Fruit fly (Drosophila melanogaster) whole organism, embryonic: ENCODE measurements around the gene CG11726.
A peak's percentile ranks its signal among the peaks of the same experiment; 100 is the strongest.

Source experiments
- CG10147 ChIP-seq: fragments of 200-800 bp; sonication (Bioruptor generic); optimal IDR thresholded peaks from 2 replicates; lab custom pipeline; 2019; ENCODE audit warnings: missing biosample characterization, mild to moderate bottlenecking, missing genetic modification characterization, moderate library complexity
- CG10267 ChIP-seq: fragments of 200-800 bp; sonication (Bioruptor generic); optimal IDR thresholded peaks from 2 replicates; lab custom pipeline; 2018; ENCODE audit warnings: missing biosample characterization, mild to moderate bottlenecking, missing genetic modification characterization, moderate library complexity
- CG12219 ChIP-seq: fragments of 200-800 bp; sonication (Bioruptor generic); optimal IDR thresholded peaks from 3 replicates; lab custom pipeline; 2018; ENCODE audit warnings: missing biosample characterization, mild to moderate bottlenecking, missing genetic modification characterization
- CG1233 ChIP-seq: fragments of 200-800 bp; sonication (Bioruptor generic); optimal IDR thresholded peaks from 4 replicates; lab custom pipeline; 2018; ENCODE audit warnings: missing biosample characterization, mild to moderate bottlenecking, missing genetic modification characterization
- CG15601 ChIP-seq: fragments of 200-800 bp; sonication (Bioruptor generic); optimal IDR thresholded peaks from 3 replicates; lab custom pipeline; 2019; ENCODE audit warnings: missing biosample characterization, mild to moderate bottlenecking, missing genetic modification characterization, moderate library complexity
- CG16863 ChIP-seq: fragments of 200-800 bp; sonication (Bioruptor generic); optimal IDR thresholded peaks from 3 replicates; lab custom pipeline; 2016; ENCODE audit warnings: missing biosample characterization, missing genetic modification characterization
- CG17186 ChIP-seq: fragments of 200-800 bp; sonication (Bioruptor generic); optimal IDR thresholded peaks from 3 replicates; lab custom pipeline; 2017; ENCODE audit warnings: missing biosample characterization, missing genetic modification reagents, missing genetic modification characterization
- CG17829 ChIP-seq: fragments of 200-800 bp; optimal IDR thresholded peaks from 2 replicates; lab custom pipeline; 2019; ENCODE audit warnings: missing biosample characterization, mild to moderate bottlenecking, missing genetic modification characterization, moderate library complexity
- CG2889 ChIP-seq: fragments of 200-800 bp; sonication (Bioruptor generic); IDR thresholded peaks from 3 replicates; pipeline ENCODE4 v1.3.6; 2022; ENCODE audit warnings: missing biosample characterization, missing genetic modification characterization
- CG3847 ChIP-seq: fragments of 200-800 bp; sonication (Bioruptor generic); IDR thresholded peaks from 2 replicates; pipeline ENCODE4 v1.3.6; 2022; ENCODE audit warnings: missing biosample characterization, missing genetic modification characterization
- CG6765 ChIP-seq: fragments of 200-800 bp; sonication (Bioruptor generic); optimal IDR thresholded peaks from 3 replicates; lab custom pipeline; 2017; ENCODE audit warnings: missing biosample characterization, mild to moderate bottlenecking, missing genetic modification characterization
- CG7987 ChIP-seq: fragments of 200-800 bp; sonication (Bioruptor generic); optimal IDR thresholded peaks from 2 replicates; lab custom pipeline; 2018; ENCODE audit warnings: missing biosample characterization, mild to moderate bottlenecking, missing genetic modification characterization, moderate library complexity
- CG8478 ChIP-seq: fragments of >200 bp; optimal IDR thresholded peaks from 2 replicates; lab custom pipeline; 2018
- CG9932 ChIP-seq: fragments of 200-800 bp; sonication (Bioruptor generic); IDR thresholded peaks from 2 replicates; pipeline ENCODE4 v1.3.6; 2022; ENCODE audit warnings: missing biosample characterization, missing genetic modification characterization
- D ChIP-seq, 2 experiments: fragments of 200-800 bp in 1 of 2; fragments of >200 bp in 1 of 2; sonication (Bioruptor generic) in 1 of 2; optimal IDR thresholded peaks; 2 replicates in 1 of 2; 3 replicates in 1 of 2; lab custom pipeline; 2017; ENCODE audit warnings: mild to moderate bottlenecking in 1 of 2, missing biosample characterization in 1 of 2, missing genetic modification characterization in 1 of 2, missing genetic modification reagents in 1 of 2
- Dll ChIP-seq: fragments of 200-800 bp; sonication (Bioruptor generic); IDR thresholded peaks from 4 replicates; pipeline ENCODE4 v1.3.6; 2022; ENCODE audit warnings: missing biosample characterization, missing genetic modification characterization; ENCODE audit not compliant: partially characterized antibody
- Dref ChIP-seq: fragments of 200-800 bp; sonication (Bioruptor generic); IDR thresholded peaks from 2 replicates; pipeline ENCODE4 v1.3.6; 2022; ENCODE audit warnings: missing biosample characterization, missing genetic modification characterization
- HLH3B ChIP-seq: fragments of 200-800 bp; sonication (Bioruptor generic); IDR thresholded peaks from 2 replicates; pipeline ENCODE4 v1.3.6; 2022; ENCODE audit warnings: missing biosample characterization, missing genetic modification characterization
- Hand ChIP-seq: fragments of 200-800 bp; sonication (Bioruptor generic); optimal IDR thresholded peaks from 2 replicates; lab custom pipeline; 2017; ENCODE audit warnings: mild to moderate bottlenecking, missing biosample characterization, missing genetic modification reagents, missing genetic modification characterization
- Hr39 ChIP-seq: fragments of >200 bp; optimal IDR thresholded peaks from 2 replicates; lab custom pipeline; 2017
- Jarid2 ChIP-seq: fragments of 200-800 bp; sonication (Bioruptor generic); optimal IDR thresholded peaks from 3 replicates; lab custom pipeline; 2017; ENCODE audit warnings: mild to moderate bottlenecking, missing biosample characterization, missing genetic modification reagents, missing genetic modification characterization
- Mad ChIP-seq: fragments of 200-800 bp; sonication (Bioruptor generic); optimal IDR thresholded peaks from 2 replicates; lab custom pipeline; 2016; ENCODE audit warnings: missing biosample characterization, missing genetic modification characterization
- Max ChIP-seq: fragments of 200-800 bp; sonication (Bioruptor generic); optimal IDR thresholded peaks from 2 replicates; lab custom pipeline; 2016; ENCODE audit warnings: missing biosample characterization, mild to moderate bottlenecking, missing genetic modification characterization
- Myb ChIP-seq: fragments of 200-800 bp; sonication (Bioruptor generic); optimal IDR thresholded peaks from 2 replicates; lab custom pipeline; 2016; ENCODE audit warnings: missing biosample characterization, missing genetic modification characterization
- NC2α ChIP-seq: fragments of 200-800 bp; sonication (Bioruptor generic); optimal IDR thresholded peaks from 2 replicates; lab custom pipeline; 2016; ENCODE audit warnings: missing biosample characterization, missing genetic modification characterization
- Nf-YA ChIP-seq: fragments of 200-800 bp; sonication (Bioruptor generic); IDR thresholded peaks from 2 replicates; pipeline ENCODE4 v1.3.6; 2022; ENCODE audit warnings: missing biosample characterization, missing genetic modification characterization
- Nf-YC ChIP-seq: fragments of 200-800 bp; optimal IDR thresholded peaks from 3 replicates; lab custom pipeline; 2019; ENCODE audit warnings: missing biosample characterization, mild to moderate bottlenecking, missing genetic modification characterization, moderate library complexity
- Ravus ChIP-seq: fragments of 200-800 bp; sonication (Bioruptor generic); IDR thresholded peaks from 2 replicates; pipeline ENCODE4 v1.3.6; 2022; ENCODE audit warnings: missing biosample characterization, missing genetic modification characterization
- Scr ChIP-seq: fragments of 200-800 bp; sonication (Bioruptor generic); IDR thresholded peaks from 2 replicates; pipeline ENCODE4 v1.3.6; 2022; ENCODE audit warnings: missing biosample characterization, missing genetic modification characterization; ENCODE audit not compliant: partially characterized antibody
- Sox100B ChIP-seq: fragments of 200-800 bp; sonication (Bioruptor generic); optimal IDR thresholded peaks from 3 replicates; lab custom pipeline; 2018; ENCODE audit warnings: missing biosample characterization, mild to moderate bottlenecking, missing genetic modification characterization
- Tbp ChIP-seq: fragments of >200 bp; optimal IDR thresholded peaks from 2 replicates; lab custom pipeline; 2018; ENCODE audit warnings: missing biosample characterization, missing genetic modification characterization
- YL-1 ChIP-seq: fragments of 200-800 bp; sonication (Bioruptor generic); optimal IDR thresholded peaks from 3 replicates; lab custom pipeline; 2017; ENCODE audit warnings: missing biosample characterization, mild to moderate bottlenecking, missing genetic modification characterization
- ato ChIP-seq: fragments of 200-800 bp; sonication (Bioruptor generic); IDR thresholded peaks from 2 replicates; pipeline ENCODE4 v1.3.6; 2022; ENCODE audit warnings: missing biosample characterization, missing genetic modification characterization; ENCODE audit not compliant: partially characterized antibody
- az2 ChIP-seq: fragments of 200-800 bp; sonication (Bioruptor generic); optimal IDR thresholded peaks from 3 replicates; lab custom pipeline; 2016; ENCODE audit warnings: missing biosample characterization, missing genetic modification characterization
- cg ChIP-seq: fragments of 200-800 bp; sonication (Bioruptor generic); optimal IDR thresholded peaks from 3 replicates; lab custom pipeline; 2019; ENCODE audit warnings: missing biosample characterization, mild to moderate bottlenecking, missing genetic modification characterization, moderate library complexity
- chif ChIP-seq, 2 experiments: fragments of 200-800 bp; sonication (Bioruptor generic); optimal IDR thresholded peaks; 3 replicates each; lab custom pipeline; 2016; ENCODE audit warnings: missing biosample characterization in 2 of 2, missing genetic modification characterization in 2 of 2
- cwo ChIP-seq: fragments of 200-800 bp; sonication (Bioruptor generic); optimal IDR thresholded peaks from 3 replicates; lab custom pipeline; 2017; ENCODE audit warnings: missing biosample characterization, missing genetic modification characterization, mild to moderate bottlenecking, moderate library complexity, missing genetic modification reagents
- dati ChIP-seq: fragments of 200-800 bp; sonication (Bioruptor generic); IDR thresholded peaks from 2 replicates; pipeline ENCODE4 v1.3.6; 2022; ENCODE audit warnings: missing biosample characterization, missing genetic modification characterization
- disco-r ChIP-seq: fragments of 200-800 bp; sonication (Bioruptor generic); optimal IDR thresholded peaks from 2 replicates; lab custom pipeline; 2016; ENCODE audit warnings: missing biosample characterization, missing genetic modification characterization
- dmrt11E ChIP-seq: fragments of 200-800 bp; sonication (Bioruptor generic); optimal IDR thresholded peaks from 3 replicates; lab custom pipeline; 2018; ENCODE audit warnings: missing biosample characterization, mild to moderate bottlenecking, missing genetic modification characterization, moderate library complexity
- en ChIP-seq: fragments of 200-800 bp; sonication (Bioruptor generic); optimal IDR thresholded peaks from 2 replicates; lab custom pipeline; 2016; ENCODE audit warnings: missing biosample characterization, missing genetic modification characterization
- fd102C ChIP-seq: fragments of 200-800 bp; sonication (Bioruptor generic); optimal IDR thresholded peaks from 2 replicates; lab custom pipeline; 2018; ENCODE audit warnings: missing biosample characterization, mild to moderate bottlenecking, missing genetic modification characterization, moderate library complexity
- jigr1 ChIP-seq: fragments of 200-800 bp; sonication (Bioruptor generic); IDR thresholded peaks from 3 replicates; pipeline ENCODE4 v1.3.6; 2022; ENCODE audit warnings: missing biosample characterization, missing genetic modification characterization
- luna ChIP-seq: fragments of 200-800 bp; sonication (Bioruptor generic); optimal IDR thresholded peaks from 2 replicates; lab custom pipeline; 2016; ENCODE audit warnings: missing biosample characterization, missing genetic modification characterization
- oc ChIP-seq: fragments of 200-800 bp; sonication (Bioruptor generic); optimal IDR thresholded peaks from 2 replicates; lab custom pipeline; 2018; ENCODE audit warnings: missing biosample characterization, mild to moderate bottlenecking, missing genetic modification characterization, moderate library complexity
- phol ChIP-seq: fragments of 200-800 bp; sonication (Bioruptor generic); optimal IDR thresholded peaks from 3 replicates; lab custom pipeline; 2018; ENCODE audit warnings: missing biosample characterization, mild to moderate bottlenecking, missing genetic modification characterization, moderate library complexity
- rib ChIP-seq: fragments of 200-800 bp; sonication (Bioruptor generic); IDR thresholded peaks from 2 replicates; pipeline ENCODE4 v1.3.6; 2022; ENCODE audit warnings: missing biosample characterization, missing genetic modification characterization
- ro ChIP-seq: fragments of 200-800 bp; sonication (Bioruptor generic); IDR thresholded peaks from 2 replicates; pipeline ENCODE4 v1.3.6; 2022; ENCODE audit warnings: missing biosample characterization, missing genetic modification characterization
- sd ChIP-seq: fragments of 200-800 bp; sonication (Bioruptor generic); optimal IDR thresholded peaks from 3 replicates; lab custom pipeline; 2018; ENCODE audit warnings: missing biosample characterization, mild to moderate bottlenecking, missing genetic modification characterization, moderate library complexity
- tup ChIP-seq: fragments of 200-800 bp; sonication (Bioruptor generic); optimal IDR thresholded peaks from 2 replicates; lab custom pipeline; 2016; ENCODE audit warnings: missing biosample characterization, mild to moderate bottlenecking, missing genetic modification characterization, moderate library complexity
- wor ChIP-seq: fragments of 200-800 bp; sonication (Bioruptor generic); IDR thresholded peaks from 2 replicates; pipeline ENCODE4 v1.3.6; 2022; ENCODE audit warnings: missing biosample characterization, missing genetic modification characterization

Gene CG11726

DNA sequence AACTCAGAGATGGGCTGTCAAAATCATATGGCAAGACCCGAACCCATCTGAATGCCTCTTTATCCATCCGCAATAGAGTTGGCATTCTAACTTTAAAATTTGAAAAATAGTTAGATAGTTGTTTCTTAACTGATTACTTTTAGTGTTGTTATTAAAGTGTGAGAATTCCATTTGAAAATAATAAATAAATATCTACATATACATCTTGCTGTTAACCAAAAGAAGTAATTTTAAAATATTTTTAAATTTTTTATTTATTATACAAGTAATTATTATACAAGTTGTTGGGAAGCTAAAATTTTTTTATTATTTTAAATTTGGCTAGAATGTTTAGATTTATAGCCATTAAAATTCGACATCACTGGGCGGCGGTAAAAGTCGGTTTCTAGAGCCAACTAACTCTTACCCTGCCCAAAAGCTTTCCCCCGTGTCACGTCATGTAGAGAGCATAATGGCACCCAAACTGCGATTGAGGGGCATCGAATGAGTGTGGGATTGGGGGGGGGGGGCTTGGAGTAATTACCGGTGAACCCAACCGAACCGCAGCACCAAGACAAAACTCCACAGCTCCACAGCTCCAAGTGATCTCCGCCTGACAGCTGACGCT, 49.1 kb downstream of the CG11726 start (continued):
- no peak for TF ChIP-seq jigr1
- peak; percentile 16 for TF ChIP-seq dmrt11E (tag; lab: Kevin White, UChicago)
- no peak for TF ChIP-seq Tbp (GFP tag; lab: Kevin White, UChicago)
- no peak for TF ChIP-seq sd (tag; lab: Kevin White, UChicago)
- TF ChIP-seq Sox100B, result peak; percentile 48
- TF ChIP-seq Mad (GFP tag; lab: Kevin White, UChicago), result no peak
- no peak for TF ChIP-seq Hr39
- TF ChIP-seq Scr (GFP tag; lab: Robert Waterston, UW), result no peak
- TF ChIP-seq cwo (GFP tag; lab: Kevin White, UChicago), result peak; percentile 9
- TF ChIP-seq CG10147 (GFP tag; lab: Kevin White, UChicago), result no peak
- TF ChIP-seq oc (tag; lab: Kevin White, UChicago), result no peak
- peak; percentile 18 for TF ChIP-seq phol
- TF ChIP-seq ato (GFP tag; lab: Robert Waterston, UW), result no peak
- TF ChIP-seq D (optimal IDR thresholded peaks at IDR 0.05; lab: Kevin White, UChicago), result no peak
- TF ChIP-seq D (GFP tag; optimal IDR thresholded peaks at IDR 0.05; lab: Kevin White, UChicago), result no peak
- TF ChIP-seq Nf-YA (GFP tag; lab: Robert Waterston, UW), result no peak
- peak; percentile 33 for TF ChIP-seq CG17829 (tag; lab: Kevin White, UChicago)
- no peak for TF ChIP-seq Max (GFP tag; lab: Kevin White, UChicago)
- TF ChIP-seq CG12219, result no peak
- TF ChIP-seq Hand (GFP tag; lab: Kevin White, UChicago), result no peak
- no peak for TF ChIP-seq Nf-YC (tag; lab: Kevin White, UChicago)
- no peak for TF ChIP-seq Ravus (GFP tag; lab: Robert Waterston, UW)
- no peak for TF ChIP-seq YL-1 (GFP tag; lab: Kevin White, UChicago)
- TF ChIP-seq dati (GFP tag; lab: Robert Waterston, UW), result no peak
- TF ChIP-seq HLH3B, result no peak
- no peak for TF ChIP-seq Dref (GFP tag; lab: Robert Waterston, UW)
- no peak for TF ChIP-seq cg (GFP tag; lab: Kevin White, UChicago)
- no peak for TF ChIP-seq CG2889 (GFP tag; lab: Robert Waterston, UW)
- TF ChIP-seq en (GFP tag; lab: Kevin White, UChicago), result no peak
- no peak for TF ChIP-seq chif (GFP tag; optimal IDR thresholded peaks at IDR 0.05; lab: Kevin White, UChicago)
- no peak for TF ChIP-seq ro (GFP tag; lab: Robert Waterston, UW)
- TF ChIP-seq CG15601 (tag; lab: Kevin White, UChicago), result peak; percentile 11
- no peak for TF ChIP-seq CG6765 (GFP tag; lab: Kevin White, UChicago)
- TF ChIP-seq Myb, result no peak
- TF ChIP-seq fd102C, result no peak
- TF ChIP-seq az2 (GFP tag; lab: Kevin White, UChicago), result no peak
- no peak for TF ChIP-seq NC2α (GFP tag; lab: Kevin White, UChicago)
- no peak for TF ChIP-seq CG17186 (GFP tag; lab: Kevin White, UChicago)
- no peak for TF ChIP-seq CG7987 (GFP tag; lab: Kevin White, UChicago)
- TF ChIP-seq CG1233 (GFP tag; lab: Kevin White, UChicago), result no peak
- TF ChIP-seq rib (GFP tag; lab: Robert Waterston, UW), result no peak
- TF ChIP-seq tup (GFP tag; lab: Kevin White, UChicago), result no peak
- TF ChIP-seq Dll (GFP tag; lab: Robert Waterston, UW), result no peak
- TF ChIP-seq wor (GFP tag; lab: Robert Waterston, UW), result no peak
- TF ChIP-seq luna (GFP tag; lab: Kevin White, UChicago), result no peak
- no peak for TF ChIP-seq disco-r (GFP tag; lab: Kevin White, UChicago)
- no peak for TF ChIP-seq CG16863
- no peak for TF ChIP-seq CG8478 (lab: Kevin White, UChicago)
- peak; percentile 12 for TF ChIP-seq CG10267
- no peak for TF ChIP-seq CG9932 (GFP tag; lab: Robert Waterston, UW)
- no peak for TF ChIP-seq Jarid2 (GFP tag; lab: Kevin White, UChicago)
- TF ChIP-seq CG3847 (GFP tag; lab: Robert Waterston, UW), result no peak
